Fruit fly (Drosophila melanogaster) whole organism, embryonic: ENCODE data around the gene alpha-Spec.

Experiments used
- B-H1 ChIP-seq: fragments of 200-800 bp; sonication (Bioruptor generic); IDR thresholded peaks from 3 replicates; pipeline ENCODE4 v1.3.6; 2022; ENCODE audit warnings: missing biosample characterization, missing genetic modification characterization
- Blimp-1 ChIP-seq: fragments of 200-800 bp; sonication (Bioruptor generic); optimal IDR thresholded peaks from 3 replicates; lab custom pipeline; 2018; ENCODE audit warnings: missing biosample characterization, missing genetic modification characterization, mild to moderate bottlenecking, moderate library complexity, missing genetic modification reagents
- CG10431 ChIP-seq: fragments of 200-800 bp; sonication (Bioruptor generic); optimal IDR thresholded peaks from 3 replicates; lab custom pipeline; 2018; ENCODE audit warnings: missing biosample characterization, mild to moderate bottlenecking, missing genetic modification characterization
- CG12219 ChIP-seq: fragments of 200-800 bp; sonication (Bioruptor generic); optimal IDR thresholded peaks from 3 replicates; lab custom pipeline; 2018; ENCODE audit warnings: missing biosample characterization, mild to moderate bottlenecking, missing genetic modification characterization
- CG12236 ChIP-seq: fragments of 200-800 bp; sonication (Bioruptor generic); optimal IDR thresholded peaks from 2 replicates; lab custom pipeline; 2016; ENCODE audit warnings: missing biosample characterization, missing genetic modification characterization
- CG15514 ChIP-seq: fragments of 200-800 bp; sonication (Bioruptor generic); optimal IDR thresholded peaks from 3 replicates; lab custom pipeline; 2017; ENCODE audit warnings: missing biosample characterization, missing genetic modification characterization, mild to moderate bottlenecking, moderate library complexity, missing genetic modification reagents
- CG1603 ChIP-seq: fragments of 200-800 bp; sonication (Bioruptor generic); optimal IDR thresholded peaks from 2 replicates; lab custom pipeline; 2019; ENCODE audit warnings: missing biosample characterization, mild to moderate bottlenecking, missing genetic modification characterization, moderate library complexity
- CG17328 ChIP-seq: fragments of 200-800 bp; sonication (Bioruptor generic); IDR thresholded peaks from 2 replicates; pipeline ENCODE4 v1.3.6; 2022; ENCODE audit warnings: missing biosample characterization, missing genetic modification characterization
- CG2678 ChIP-seq: fragments of 200-800 bp; sonication (Bioruptor generic); optimal IDR thresholded peaks from 3 replicates; lab custom pipeline; 2019; ENCODE audit warnings: missing biosample characterization, mild to moderate bottlenecking, missing genetic modification characterization, moderate library complexity
- CG31388 ChIP-seq: fragments of 200-800 bp; sonication (Bioruptor generic); optimal IDR thresholded peaks from 2 replicates; lab custom pipeline; 2016; ENCODE audit warnings: missing biosample characterization, missing genetic modification characterization
- CG4360 ChIP-seq: fragments of 200-800 bp; sonication (Bioruptor generic); IDR thresholded peaks from 2 replicates; pipeline ENCODE4 v1.3.6; 2022; ENCODE audit warnings: missing biosample characterization, missing genetic modification characterization
- CG5953 ChIP-seq: fragments of 200-800 bp; sonication (Bioruptor generic); IDR thresholded peaks from 2 replicates; pipeline ENCODE4 v1.3.6; 2022; ENCODE audit warnings: missing biosample characterization, missing genetic modification characterization
- CG6175 ChIP-seq: fragments of 200-800 bp; sonication (Bioruptor generic); IDR thresholded peaks from 3 replicates; pipeline ENCODE4 v1.3.6; 2022; ENCODE audit warnings: missing biosample characterization, missing genetic modification characterization
- CG6272 ChIP-seq: fragments of 200-800 bp; sonication (Bioruptor generic); IDR thresholded peaks from 2 replicates; pipeline ENCODE4 v1.3.6; 2022; ENCODE audit warnings: missing biosample characterization, missing genetic modification characterization
- CrebB ChIP-seq: fragments of 200-800 bp; sonication (Bioruptor generic); optimal IDR thresholded peaks from 3 replicates; lab custom pipeline; 2018; ENCODE audit warnings: missing biosample characterization, mild to moderate bottlenecking, missing genetic modification characterization
- Dek ChIP-seq: fragments of 200-800 bp; sonication (Bioruptor generic); optimal IDR thresholded peaks from 3 replicates; lab custom pipeline; 2019; ENCODE audit warnings: missing biosample characterization, mild to moderate bottlenecking, missing genetic modification characterization, moderate library complexity
- Dp ChIP-seq: fragments of 200-800 bp; sonication (Bioruptor generic); optimal IDR thresholded peaks from 2 replicates; lab custom pipeline; 2018; ENCODE audit warnings: missing biosample characterization, mild to moderate bottlenecking, missing genetic modification characterization, moderate library complexity
- Elba2 ChIP-seq: fragments of 200-800 bp; sonication (Bioruptor generic); optimal IDR thresholded peaks from 3 replicates; lab custom pipeline; 2016; ENCODE audit warnings: missing biosample characterization, missing genetic modification characterization
- Myb ChIP-seq: fragments of 200-800 bp; sonication (Bioruptor generic); optimal IDR thresholded peaks from 2 replicates; lab custom pipeline; 2016; ENCODE audit warnings: missing biosample characterization, missing genetic modification characterization
- Sry-β ChIP-seq: fragments of 200-800 bp; sonication (Bioruptor generic); optimal IDR thresholded peaks from 2 replicates; lab custom pipeline; 2018; ENCODE audit warnings: missing biosample characterization, mild to moderate bottlenecking, missing genetic modification characterization, moderate library complexity
- Vsx1 ChIP-seq: fragments of 200-800 bp; sonication (Bioruptor generic); optimal IDR thresholded peaks from 2 replicates; lab custom pipeline; 2017; ENCODE audit warnings: missing biosample characterization, mild to moderate bottlenecking, missing genetic modification characterization, missing genetic modification reagents
- Xrp1 ChIP-seq: fragments of 200-800 bp; sonication (Bioruptor generic); IDR thresholded peaks from 2 replicates; pipeline ENCODE4 v1.3.6; 2022; ENCODE audit warnings: missing biosample characterization, missing genetic modification characterization
- aop ChIP-seq: fragments of 200-800 bp; sonication (Bioruptor generic); IDR thresholded peaks from 2 replicates; pipeline ENCODE4 v1.3.6; 2022; ENCODE audit warnings: missing biosample characterization, missing genetic modification characterization
- chinmo ChIP-seq: fragments of 200-800 bp; sonication (Bioruptor generic); IDR thresholded peaks from 4 replicates; pipeline ENCODE4 v1.3.6; 2022; ENCODE audit warnings: missing biosample characterization, missing genetic modification characterization; ENCODE audit not compliant: partially characterized antibody
- crc ChIP-seq: fragments of 200-800 bp; sonication (Bioruptor generic); optimal IDR thresholded peaks from 2 replicates; lab custom pipeline; 2016; ENCODE audit warnings: missing biosample characterization, missing genetic modification characterization
- disco-r ChIP-seq: fragments of 200-800 bp; sonication (Bioruptor generic); optimal IDR thresholded peaks from 2 replicates; lab custom pipeline; 2016; ENCODE audit warnings: missing biosample characterization, missing genetic modification characterization
- dpn ChIP-seq, 2 experiments: fragments of 200-800 bp; sonication (Bioruptor generic); optimal IDR thresholded peaks; 3 replicates each; lab custom pipeline; 2016; ENCODE audit warnings: missing biosample characterization in 2 of 2, missing genetic modification characterization in 2 of 2
- ftz-f1 ChIP-seq: fragments of 200-800 bp; sonication (Bioruptor generic); optimal IDR thresholded peaks from 2 replicates; lab custom pipeline; 2016; ENCODE audit warnings: missing biosample characterization, missing genetic modification characterization
- gcm ChIP-seq: fragments of 200-800 bp; sonication (Bioruptor generic); optimal IDR thresholded peaks from 2 replicates; lab custom pipeline; 2019; ENCODE audit warnings: missing biosample characterization, mild to moderate bottlenecking, missing genetic modification characterization, moderate library complexity
- kay ChIP-seq: fragments of 200-800 bp; sonication (Bioruptor generic); optimal IDR thresholded peaks from 2 replicates; lab custom pipeline; 2016; ENCODE audit warnings: missing biosample characterization, missing genetic modification characterization
- klu ChIP-seq: fragments of 200-800 bp; sonication (Bioruptor generic); IDR thresholded peaks from 2 replicates; pipeline ENCODE4 v1.3.6; 2022; ENCODE audit warnings: missing biosample characterization, missing genetic modification characterization
- knrl ChIP-seq: fragments of 200-800 bp; sonication (Bioruptor generic); IDR thresholded peaks from 3 replicates; pipeline ENCODE4 v1.3.6; 2022; ENCODE audit warnings: missing biosample characterization, missing genetic modification characterization; ENCODE audit not compliant: partially characterized antibody
- maf-S ChIP-seq: fragments of 200-800 bp; sonication (Bioruptor generic); optimal IDR thresholded peaks from 2 replicates; lab custom pipeline; 2016; ENCODE audit warnings: missing biosample characterization, missing genetic modification characterization
- mld ChIP-seq: fragments of 200-800 bp; sonication (Bioruptor generic); IDR thresholded peaks from 3 replicates; pipeline ENCODE4 v1.3.6; 2022; ENCODE audit warnings: missing biosample characterization, missing genetic modification characterization; ENCODE audit not compliant: partially characterized antibody
- odd ChIP-seq: fragments of 200-800 bp; sonication (Bioruptor generic); optimal IDR thresholded peaks from 2 replicates; lab custom pipeline; 2017; ENCODE audit warnings: missing biosample characterization, mild to moderate bottlenecking, missing genetic modification characterization
- pros ChIP-seq: fragments of 200-800 bp; sonication (Bioruptor generic); optimal IDR thresholded peaks from 3 replicates; lab custom pipeline; 2019; ENCODE audit warnings: missing biosample characterization, mild to moderate bottlenecking, missing genetic modification characterization, moderate library complexity
- sd ChIP-seq: fragments of 200-800 bp; sonication (Bioruptor generic); optimal IDR thresholded peaks from 3 replicates; lab custom pipeline; 2018; ENCODE audit warnings: missing biosample characterization, mild to moderate bottlenecking, missing genetic modification characterization, moderate library complexity
- sima ChIP-seq: fragments of 200-800 bp; sonication (Bioruptor generic); optimal IDR thresholded peaks from 2 replicates; lab custom pipeline; 2016; ENCODE audit warnings: missing biosample characterization, missing genetic modification characterization
- vfl ChIP-seq: fragments of 200-800 bp; sonication (Bioruptor generic); optimal IDR thresholded peaks from 2 replicates; lab custom pipeline; 2016; ENCODE audit warnings: missing biosample characterization, missing genetic modification characterization
- z ChIP-seq: fragments of 200-800 bp; sonication (Bioruptor generic); IDR thresholded peaks from 3 replicates; pipeline ENCODE4 v1.3.6; 2022; ENCODE audit warnings: missing biosample characterization, missing genetic modification characterization
- zf30C ChIP-seq: fragments of 200-800 bp; sonication (Bioruptor generic); optimal IDR thresholded peaks from 3 replicates; lab custom pipeline; 2018; ENCODE audit warnings: missing biosample characterization, mild to moderate bottlenecking, missing genetic modification characterization

Gene alpha-Spec

DNA sequence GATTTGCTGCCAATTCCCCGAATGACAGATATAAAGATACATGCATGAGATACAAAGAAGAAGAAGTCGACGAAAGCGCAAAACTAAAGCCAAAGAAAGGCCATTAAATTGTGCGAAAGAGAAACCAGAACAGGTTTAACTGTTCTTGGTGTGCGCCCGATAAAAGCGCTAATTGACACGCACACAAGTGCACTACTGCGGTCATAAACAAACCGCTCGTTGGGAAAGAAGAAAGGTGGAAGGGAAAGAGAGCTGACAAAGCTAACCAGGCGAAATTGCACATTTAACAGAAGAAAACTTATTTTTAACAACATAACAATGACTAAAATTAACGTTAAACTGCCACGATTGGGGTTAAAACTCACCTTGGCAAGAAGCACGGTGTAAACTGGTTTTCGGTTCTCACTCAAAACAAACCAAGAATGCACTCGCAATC, 65.0 kb downstream of the alpha-Spec start (continued):
- TF ChIP-seq knrl = no peak
- no peak for TF ChIP-seq CrebB (tag; lab: Kevin White, UChicago)
- no peak for TF ChIP-seq crc
- no peak for TF ChIP-seq vfl (GFP tag; lab: Kevin White, UChicago)
- TF ChIP-seq CG15514 (GFP tag; lab: Kevin White, UChicago) = no peak
- TF ChIP-seq CG6175 (GFP tag; lab: Robert Waterston, UW) = no peak
- TF ChIP-seq Myb (GFP tag; lab: Kevin White, UChicago) = no peak
- TF ChIP-seq chinmo (GFP tag; lab: Robert Waterston, UW) = peak; percentile 70; the same call in 1 of the 4 replicates
- TF ChIP-seq Vsx1 = no peak
- TF ChIP-seq CG31388 (GFP tag; lab: Kevin White, UChicago) = no peak
- no peak for TF ChIP-seq CG17328 (GFP tag; lab: Robert Waterston, UW)
- no peak for TF ChIP-seq pros
- TF ChIP-seq Elba2 (GFP tag; lab: Kevin White, UChicago) = no peak
- TF ChIP-seq Dp = no peak
- no peak for TF ChIP-seq Sry-β
- TF ChIP-seq zf30C (GFP tag; lab: Kevin White, UChicago) = no peak
- no peak for TF ChIP-seq aop (GFP tag; lab: Robert Waterston, UW)
- no peak for TF ChIP-seq CG2678 (tag; lab: Kevin White, UChicago)
- 0 out of 2 replicates have a peak, but pooled peaks have one; percentile 12 for TF ChIP-seq CG5953 (GFP tag; lab: Robert Waterston, UW)
- no peak for TF ChIP-seq Dek
- TF ChIP-seq z (GFP tag; lab: Robert Waterston, UW) = peak; percentile 82
- TF ChIP-seq CG6272 = no peak
- no peak for TF ChIP-seq dpn (GFP tag; optimal IDR thresholded peaks at IDR 0.05; lab: Kevin White, UChicago)
- no peak for TF ChIP-seq B-H1 (GFP tag; lab: Robert Waterston, UW)
- TF ChIP-seq kay (GFP tag; lab: Kevin White, UChicago) = no peak
- TF ChIP-seq Xrp1 (GFP tag; lab: Robert Waterston, UW) = no peak
- no peak for TF ChIP-seq mld (GFP tag; lab: Robert Waterston, UW)
- TF ChIP-seq ftz-f1 (GFP tag; lab: Kevin White, UChicago) = no peak
- peak; percentile 43 for TF ChIP-seq Blimp-1 (GFP tag; lab: Kevin White, UChicago)
- peak; percentile 1; the same call in 1 of the 2 replicates for TF ChIP-seq CG4360 (GFP tag; lab: Robert Waterston, UW)
- TF ChIP-seq sd (tag; lab: Kevin White, UChicago) = peak; percentile 15
- no peak for TF ChIP-seq CG12219 (GFP tag; lab: Kevin White, UChicago)
- TF ChIP-seq maf-S (GFP tag; lab: Kevin White, UChicago) = no peak
- TF ChIP-seq klu (GFP tag; lab: Robert Waterston, UW) = no peak
- no peak for TF ChIP-seq CG10431
- TF ChIP-seq CG1603 (tag; lab: Kevin White, UChicago) = no peak
- no peak for TF ChIP-seq odd
- no peak for TF ChIP-seq disco-r (GFP tag; lab: Kevin White, UChicago)
- TF ChIP-seq gcm (GFP tag; lab: Kevin White, UChicago) = peak; percentile 8
- TF ChIP-seq sima = no peak
- TF ChIP-seq CG12236 (GFP tag; lab: Kevin White, UChicago) = no peak
- TF ChIP-seq, all 482 proteins: peak for 8
